Fruit fly (Drosophila melanogaster): Measurements from ENCODE around the gene CG42853.
A peak's percentile ranks its signal among the peaks of the same experiment; 100 is the strongest.

The CG42853 gene

DNA sequence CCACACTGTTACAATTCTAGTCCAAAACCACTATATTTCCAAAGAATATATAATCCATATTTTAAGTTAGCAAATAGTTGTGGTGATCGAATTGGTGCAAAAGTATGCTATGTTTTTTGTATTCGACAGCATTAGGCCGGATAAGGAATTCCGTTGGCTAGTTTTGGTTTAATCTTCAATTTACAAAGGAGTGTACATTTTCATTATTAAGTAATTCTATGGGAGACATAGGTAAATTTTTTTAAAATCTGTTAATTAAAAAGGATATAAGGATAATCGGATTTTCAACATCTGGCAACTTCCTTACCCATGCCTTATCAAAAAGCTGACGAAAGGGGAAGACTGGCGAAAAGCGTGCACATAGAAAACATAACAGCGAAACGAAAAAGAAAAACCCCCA lies 43.2 kb downstream of the CG42853 start:
- TF ChIP-seq CG8478 (optimal IDR thresholded peaks at IDR 0.05) (no peak), usp (GFP tag; optimal IDR thresholded peaks at IDR 0.05) (no peak), EcR (GFP tag; optimal IDR thresholded peaks at IDR 0.05) (no peak), Dll (optimal IDR thresholded peaks at IDR 0.05) (no peak), psq (optimal IDR thresholded peaks at IDR 0.05) (no peak), pan (optimal IDR thresholded peaks at IDR 0.05) (no peak)

DNA sequence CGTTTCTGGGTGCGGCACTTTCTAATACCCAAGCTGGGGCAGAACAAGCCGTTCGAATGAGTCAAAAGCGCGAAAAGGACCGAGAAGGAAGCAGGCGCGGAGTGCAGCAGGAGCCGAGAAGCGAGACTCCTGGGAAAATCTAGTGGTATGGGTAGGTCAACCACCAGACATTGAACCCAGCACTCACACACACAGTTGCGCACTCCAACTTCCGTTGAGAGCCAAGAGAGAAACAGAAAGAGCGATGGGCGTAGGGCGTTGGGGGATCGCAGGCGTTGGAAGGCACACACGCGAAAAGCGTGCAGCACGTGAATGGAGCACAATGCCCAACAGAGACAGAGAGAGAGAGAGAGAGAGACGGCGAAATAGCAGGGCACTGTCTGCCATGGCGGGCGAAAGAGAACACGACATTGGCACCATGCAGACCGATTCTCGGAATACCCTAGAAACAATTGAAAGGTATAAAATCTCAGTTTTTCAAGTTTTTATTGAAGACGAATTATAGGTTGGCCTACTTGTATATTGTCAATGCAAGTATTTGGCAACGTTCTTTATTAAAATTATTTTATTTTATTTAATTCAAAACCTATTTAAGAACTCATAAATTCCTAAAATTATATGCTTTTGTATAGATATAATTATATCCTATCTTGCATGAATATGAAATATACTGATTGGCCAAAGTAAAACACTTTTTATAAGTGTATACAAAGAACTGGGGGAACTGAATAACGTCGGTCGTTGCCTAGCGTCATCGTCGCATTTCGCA lies 44.0 kb downstream of the CG42853 start:
- TF ChIP-seq pan (optimal IDR thresholded peaks at IDR 0.05) (no peak), psq (optimal IDR thresholded peaks at IDR 0.05) (no peak), usp (GFP tag; optimal IDR thresholded peaks at IDR 0.05) (no peak), Dll (optimal IDR thresholded peaks at IDR 0.05) (no peak), EcR (GFP tag; optimal IDR thresholded peaks at IDR 0.05) (peak; percentile 47 to 99), CG8478 (optimal IDR thresholded peaks at IDR 0.05) (no peak)

DNA sequence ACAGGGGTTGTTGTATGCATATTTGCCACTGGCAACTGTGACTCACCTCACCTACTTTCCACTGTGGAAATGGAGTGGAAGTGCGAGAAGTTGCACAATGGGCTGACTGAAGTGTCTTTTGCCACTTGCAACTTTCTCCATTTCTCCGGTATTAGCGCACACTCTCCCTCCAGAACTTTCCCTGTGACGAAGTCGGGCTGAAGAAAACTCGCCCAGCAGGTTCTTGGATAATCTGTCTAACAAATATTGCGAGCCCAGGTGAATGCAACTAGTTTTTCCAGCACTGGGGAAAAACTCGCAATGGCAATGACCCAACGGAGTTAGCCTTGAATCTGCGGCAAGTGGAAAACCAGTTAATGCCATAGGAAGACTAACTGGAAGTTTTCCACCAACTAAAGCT lies 45.1 kb downstream of the CG42853 start:
- TF ChIP-seq Dll (optimal IDR thresholded peaks at IDR 0.05), result no peak
- no peak for TF ChIP-seq pan (optimal IDR thresholded peaks at IDR 0.05)
- TF ChIP-seq EcR (GFP tag; optimal IDR thresholded peaks at IDR 0.05), result peak in 1 of 2 experiments; percentile 82

DNA sequence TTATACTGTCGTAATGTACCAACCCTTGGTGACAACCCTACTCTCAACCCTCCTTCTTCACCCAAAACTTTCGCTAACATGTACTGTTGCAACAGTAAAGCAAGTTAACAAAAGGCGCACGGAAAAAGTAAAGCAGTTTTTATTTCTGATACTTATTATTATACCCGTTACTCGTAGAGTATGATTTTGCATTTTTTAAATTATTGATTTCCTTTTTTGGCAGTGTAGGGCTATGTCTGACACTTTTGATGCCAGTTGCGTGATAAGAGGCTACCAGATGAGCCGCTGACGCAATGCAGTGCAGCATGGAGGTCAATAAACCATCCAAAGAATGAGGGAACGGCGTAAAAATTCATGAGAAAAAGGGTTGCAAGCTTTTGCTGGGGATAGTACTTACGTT lies 45.9 kb downstream of the CG42853 start:
- TF ChIP-seq CG8478 (optimal IDR thresholded peaks at IDR 0.05) (no peak), usp (GFP tag; optimal IDR thresholded peaks at IDR 0.05) (no peak), pan (optimal IDR thresholded peaks at IDR 0.05) (no peak), psq (optimal IDR thresholded peaks at IDR 0.05) (no peak), Dll (optimal IDR thresholded peaks at IDR 0.05) (no peak), EcR (GFP tag; optimal IDR thresholded peaks at IDR 0.05) (peak in 1 of 2 experiments; percentile 34)

DNA sequence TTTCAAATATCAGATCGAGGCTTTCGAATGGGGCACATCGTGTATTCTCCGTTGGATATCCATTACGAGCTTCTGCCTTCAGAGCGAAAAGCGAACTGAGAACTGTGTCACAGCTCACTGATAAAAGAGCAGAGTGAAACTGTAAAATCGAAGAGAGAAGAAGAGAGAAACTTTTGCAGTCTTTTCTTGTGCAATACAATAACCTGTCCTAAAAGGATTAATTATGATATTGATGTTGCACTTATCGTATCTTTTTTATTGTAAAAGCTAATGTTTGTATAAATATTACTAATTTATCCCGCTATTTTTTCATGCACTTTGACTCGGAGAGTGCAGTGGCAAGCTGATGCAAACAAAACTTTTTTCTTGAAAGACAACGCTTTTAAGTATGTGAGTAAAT lies 46.8 kb downstream of the CG42853 start:
- TF ChIP-seq Dll (optimal IDR thresholded peaks at IDR 0.05) (no peak), EcR (GFP tag; optimal IDR thresholded peaks at IDR 0.05) (peak in 1 of 2 experiments; percentile 59)

DNA sequence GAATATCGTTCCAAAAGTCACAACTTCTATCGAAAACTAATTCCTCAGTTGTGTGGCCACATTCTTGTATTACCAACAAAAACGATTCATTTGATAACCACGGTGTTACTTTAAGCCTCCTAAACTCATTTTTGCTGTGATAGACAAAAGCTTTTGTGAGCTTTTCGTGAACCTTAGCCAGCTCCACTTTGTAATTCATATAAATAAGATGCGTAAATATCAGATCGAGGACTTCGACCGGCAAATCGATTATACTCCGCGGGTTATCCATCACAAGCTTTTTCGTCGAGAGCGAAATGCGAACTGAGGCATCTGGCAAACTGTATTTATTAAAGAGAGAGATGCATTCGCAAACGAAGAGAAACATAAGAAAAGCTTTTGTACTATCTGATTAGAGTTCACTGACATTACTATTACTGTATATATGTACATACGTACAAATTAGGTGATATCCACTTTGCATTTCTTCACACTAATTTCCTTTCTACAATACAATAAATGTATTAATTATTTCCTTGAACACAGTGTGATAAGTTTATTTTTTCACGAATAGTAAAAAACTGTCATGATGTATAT lies 48.1 kb downstream of the CG42853 start, which contains the start of gene CG44004:
TSS of gene CG44004 (minus strand) at position 305 of the 576 bp plus-strand sequence.
- TF ChIP-seq CG8478 (optimal IDR thresholded peaks at IDR 0.05) (no peak), pan (optimal IDR thresholded peaks at IDR 0.05) (no peak), psq (optimal IDR thresholded peaks at IDR 0.05) (no peak), EcR (GFP tag; optimal IDR thresholded peaks at IDR 0.05) (no peak), usp (GFP tag; optimal IDR thresholded peaks at IDR 0.05) (no peak), Dll (optimal IDR thresholded peaks at IDR 0.05) (no peak)

DNA sequence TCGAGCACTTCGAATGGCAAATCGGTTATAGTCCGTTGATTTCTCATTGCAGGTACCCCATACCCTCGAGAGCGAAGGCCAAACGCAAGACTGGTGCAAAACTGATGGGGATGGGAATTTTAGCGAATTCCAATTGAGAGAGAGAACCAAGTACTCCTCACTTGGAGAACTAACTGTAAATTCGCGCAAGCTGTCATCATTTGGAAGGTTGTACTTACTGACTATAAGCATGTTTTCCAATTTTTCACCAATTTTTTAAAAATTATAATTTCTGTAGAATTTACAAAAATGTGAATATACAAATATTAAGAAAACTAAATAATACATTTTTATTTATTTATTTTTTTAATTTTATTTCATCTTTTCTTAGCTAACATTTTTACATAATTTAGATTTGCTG lies 49.8 kb downstream of the CG42853 start, which contains the start of gene CG44005:
TSS of gene CG44005 (minus strand) at position 101 of the 400 bp plus-strand sequence.
- TF ChIP-seq psq (optimal IDR thresholded peaks at IDR 0.05) (no peak), CG8478 (optimal IDR thresholded peaks at IDR 0.05) (no peak), EcR (GFP tag; optimal IDR thresholded peaks at IDR 0.05) (no peak), usp (GFP tag; optimal IDR thresholded peaks at IDR 0.05) (no peak), pan (optimal IDR thresholded peaks at IDR 0.05) (no peak), Dll (optimal IDR thresholded peaks at IDR 0.05) (no peak)

Data from whole organism.